Worm (Caenorhabditis elegans): ENCODE results near the gene T26H5.4.

Gene T26H5.4

ce11 chrV:15448865-15449264 lies 364 bp upstream of the T26H5.4 start, which contains the start of gene T26H5.14:
TSS of gene T26H5.14 (plus strand) at chrV:15449165.
- TF ChIP-seq hmg-1.2 (GFP tag; IDR thresholded peaks at IDR 0.05) (no peak), F33H1.4 (GFP tag; IDR thresholded peaks at IDR 0.05) (no peak), dox-1 (GFP tag; IDR thresholded peaks at IDR 0.05) (no peak), efl-1 (GFP tag; optimal IDR thresholded peaks at IDR 0.05) (no peak), egrh-3 (GFP tag; IDR thresholded peaks at IDR 0.05) (no peak), lag-1 (GFP tag; IDR thresholded peaks at IDR 0.05) (no peak), nhr-120 (GFP tag; IDR thresholded peaks at IDR 0.05) (no peak), F55B11.4 (tag; optimal IDR thresholded peaks at IDR 0.05; ENCODE audit: borderline replicate concordance, insufficient read depth) (no peak), madf-10 (tag; optimal IDR thresholded peaks at IDR 0.05) (no peak), Y56A3A.18 (GFP tag; IDR thresholded peaks at IDR 0.05) (no peak), Y53F4B.3 (GFP tag; IDR thresholded peaks at IDR 0.05) (no peak), T07F8.4 (tag; optimal IDR thresholded peaks at IDR 0.05) (no peak), mel-28 (tag; optimal IDR thresholded peaks at IDR 0.05; ENCODE audit: borderline replicate concordance) (no peak)

ce11 chrV:15445437-15445836 lies 3.1 kb downstream of the T26H5.4 start, which contains the start of gene srh-239:
TSS of gene srh-239 (plus strand) at chrV:15445737.
- TF ChIP-seq nhr-80 (tag; optimal IDR thresholded peaks at IDR 0.05) (no peak), F49E8.2 (tag; optimal IDR thresholded peaks at IDR 0.05; ENCODE audit: insufficient read depth) (no peak), unc-62 (GFP tag; optimal IDR thresholded peaks at IDR 0.05) (no peak), gei-17 (GFP tag; optimal IDR thresholded peaks at IDR 0.05) (no peak), ztf-25 (GFP tag; IDR thresholded peaks at IDR 0.05) (no peak), lsy-27 (tag; optimal IDR thresholded peaks at IDR 0.05; ENCODE audit: borderline replicate concordance, insufficient read depth) (no peak), lin-54 (GFP tag; optimal IDR thresholded peaks at IDR 0.05) (no peak), F55B11.4 (tag; optimal IDR thresholded peaks at IDR 0.05; ENCODE audit: borderline replicate concordance, insufficient read depth) (no peak), nhr-27 (tag; optimal IDR thresholded peaks at IDR 0.05) (no peak)

ce11 chrV:15444615-15445014 lies 3.9 kb downstream of the T26H5.4 start, which contains the start of gene T26H5.9:
TSS of gene T26H5.9 (plus strand) at chrV:15444916.
- peak; percentile 2 for TF ChIP-seq nhr-80 (tag; optimal IDR thresholded peaks at IDR 0.05)
- TF ChIP-seq ceh-27 (GFP tag; optimal IDR thresholded peaks at IDR 0.05), result no peak
- no peak for TF ChIP-seq Y67H2A.10 (GFP tag; conservative IDR thresholded peaks at IDR 0.05)
- no peak for TF ChIP-seq C06A6.2 (GFP tag; conservative IDR thresholded peaks at IDR 0.05)
- TF ChIP-seq ets-4 (GFP tag; optimal IDR thresholded peaks at IDR 0.05), result no peak
- no peak for TF ChIP-seq egl-18 (GFP tag; IDR thresholded peaks at IDR 0.05)

- TF ChIP-seq B0261.1 (tag; optimal IDR thresholded peaks at IDR 0.05), result no peak
- no peak for TF ChIP-seq K11D2.4 (GFP tag; IDR thresholded peaks at IDR 0.05)
- no peak for TF ChIP-seq sea-2 (GFP tag; IDR thresholded peaks at IDR 0.05)
- TF ChIP-seq attf-6 (GFP tag; IDR thresholded peaks at IDR 0.05), result no peak
- TF ChIP-seq tbx-9 (tag; optimal IDR thresholded peaks at IDR 0.05; ENCODE audit: borderline replicate concordance), result no peak
- no peak for TF ChIP-seq unc-130 (GFP tag; optimal IDR thresholded peaks at IDR 0.05)
- no peak for TF ChIP-seq atf-7 (tag; optimal IDR thresholded peaks at IDR 0.05)
- no peak for TF ChIP-seq C17E4.6 (GFP tag; IDR thresholded peaks at IDR 0.05)
- no peak for TF ChIP-seq lsy-27 (tag; optimal IDR thresholded peaks at IDR 0.05; ENCODE audit: borderline replicate concordance, insufficient read depth)
- no peak for TF ChIP-seq egl-18 (GFP tag; IDR thresholded peaks at IDR 0.05)
- TF ChIP-seq F49E8.2 (tag; optimal IDR thresholded peaks at IDR 0.05; ENCODE audit: insufficient read depth), result no peak
- no peak for TF ChIP-seq ceh-79 (tag; optimal IDR thresholded peaks at IDR 0.05)
- no peak for TF ChIP-seq F57C9.4 (tag; optimal IDR thresholded peaks at IDR 0.05)
- TF ChIP-seq snpc-4 (GFP tag; optimal IDR thresholded peaks at IDR 0.05), result no peak
- TF ChIP-seq snpc-4 (tag; optimal IDR thresholded peaks at IDR 0.05), result no peak
- no peak for TF ChIP-seq rpc-1 (optimal IDR thresholded peaks at IDR 0.05)
- TF ChIP-seq rpc-1 (tag; optimal IDR thresholded peaks at IDR 0.05), result no peak
- no peak for TF ChIP-seq tbp1 (GFP tag; optimal IDR thresholded peaks at IDR 0.05)
- TF ChIP-seq F57A8.1 (GFP tag; optimal IDR thresholded peaks at IDR 0.05), result no peak
Measured at ce11 chrV:15444188-15444587, 4.3 kb downstream of the T26H5.4 start, which contains the start of gene T26H5.11. TSS of gene T26H5.11 (minus strand) at chrV:15444288.
